Worm (Caenorhabditis elegans) whole organism, L3 larva: Measurements from ENCODE around the gene smu-2.

Source experiments
- ZK546.5 ChIP-seq: sonication (generic microtip); optimal IDR thresholded peaks from 2 replicates; lab custom pipeline; 2017; ENCODE audit warnings: missing biosample characterization, missing genetic modification characterization
- nhr-237 ChIP-seq: fragments of 150-350 bp; optimal IDR thresholded peaks from 2 replicates; lab custom pipeline; 2014; ENCODE audit warnings: missing biosample characterization, missing genetic modification characterization
- snpc-4 ChIP-seq: fragments of 150-350 bp; optimal IDR thresholded peaks from 2 replicates; lab custom pipeline; 2014; ENCODE audit warnings: missing biosample characterization, missing genetic modification characterization
- unc-39 ChIP-seq: sonication (generic microtip); optimal IDR thresholded peaks from 4 replicates; lab custom pipeline; 2017; ENCODE audit warnings: missing biosample characterization, missing genetic modification characterization
- unc-62 ChIP-seq: fragments of 150-350 bp; sonication (generic microtip); optimal IDR thresholded peaks from 4 replicates; lab custom pipeline; 2014; ENCODE audit warnings: missing biosample characterization, missing genetic modification reagents, missing genetic modification characterization
- ztf-11 ChIP-seq: fragments of 150-350 bp; optimal IDR thresholded peaks from 2 replicates; lab custom pipeline; 2014; ENCODE audit warnings: missing biosample characterization, missing genetic modification characterization
- ztf-4 ChIP-seq: fragments of 150-350 bp; optimal IDR thresholded peaks from 2 replicates; lab custom pipeline; 2014; ENCODE audit warnings: missing biosample characterization, missing genetic modification characterization

DNA sequence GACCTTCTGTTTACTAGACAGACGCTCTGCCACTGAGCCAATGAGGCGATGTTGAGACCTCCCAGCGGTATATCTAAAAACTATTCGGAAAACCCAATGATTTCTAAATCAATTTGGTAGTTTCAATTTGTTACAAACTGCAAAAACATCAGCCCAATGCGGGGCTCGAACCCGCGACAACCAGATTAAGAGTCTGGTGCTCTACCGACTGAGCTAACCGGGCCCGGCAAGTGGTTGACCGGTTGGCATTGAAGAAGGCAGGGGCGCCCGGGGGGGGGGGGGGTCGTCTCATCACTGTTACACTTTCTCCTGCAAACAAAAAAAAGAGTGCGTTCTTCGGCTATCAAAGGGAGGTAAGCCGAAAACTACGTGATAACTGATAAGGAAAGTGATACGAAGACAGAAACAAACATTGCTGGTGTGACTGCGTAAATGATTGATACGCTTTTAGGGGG, 42.9 kb upstream of the smu-2 start:
- TF ChIP-seq ztf-4 (tag; lab: Kevin White, UChicago) (no peak), unc-39 (no peak), snpc-4 (no peak), ztf-11 (tag; lab: Kevin White, UChicago) (no peak), unc-62 (GFP tag; lab: Kevin White, UChicago) (no peak), ZK546.5 (tag; lab: Kevin White, UChicago) (no peak), nhr-237 (tag; lab: Kevin White, UChicago) (no peak)
